Worm (Caenorhabditis elegans) whole organism, L1 larva: ENCODE data around the gene algn-11.

Source experiments
- F16B12.6 ChIP-seq: fragments of 150-350 bp; optimal IDR thresholded peaks from 2 replicates; lab custom pipeline; 2014; ENCODE audit warnings: missing biosample characterization, missing genetic modification characterization
- Y116A8C.19 ChIP-seq: sonication (generic microtip); optimal IDR thresholded peaks from 2 replicates; lab custom pipeline; 2016; ENCODE audit warnings: missing compliant biosample characterization, missing genetic modification characterization, borderline replicate concordance
- aha-1 ChIP-seq: fragments of 150-350 bp; optimal IDR thresholded peaks from 2 replicates; lab custom pipeline; 2014; ENCODE audit warnings: missing biosample characterization, missing genetic modification characterization
- aly-2 ChIP-seq: fragments of 150-350 bp; optimal IDR thresholded peaks from 2 replicates; lab custom pipeline; 2014; ENCODE audit warnings: missing biosample characterization, missing genetic modification characterization
- blmp-1 ChIP-seq: fragments of 150-350 bp; optimal IDR thresholded peaks from 2 replicates; lab custom pipeline; 2014; ENCODE audit warnings: missing biosample characterization, missing genetic modification characterization
- ceh-63 ChIP-seq: fragments of 200-800 bp; sonication (Bioruptor generic); optimal IDR thresholded peaks from 2 replicates; lab custom pipeline; 2018; ENCODE audit warnings: mild to moderate bottlenecking, missing genetic modification characterization, missing compliant biosample characterization
- ceh-8 ChIP-seq: fragments of 200-800 bp; sonication (Bioruptor generic); optimal IDR thresholded peaks from 2 replicates; lab custom pipeline; 2018; ENCODE audit warnings: mild to moderate bottlenecking, missing genetic modification characterization, moderate library complexity, missing compliant biosample characterization
- ces-1 ChIP-seq: fragments of 150-350 bp; optimal IDR thresholded peaks from 2 replicates; lab custom pipeline; 2014; ENCODE audit warnings: missing biosample characterization, missing genetic modification reagents, missing genetic modification characterization
- dsc-1 ChIP-seq: sonication (generic microtip); optimal IDR thresholded peaks from 2 replicates; lab custom pipeline; 2016; ENCODE audit warnings: mild to moderate bottlenecking, missing genetic modification characterization, missing compliant biosample characterization
- efl-1 ChIP-seq, 4 experiments: fragments of 150-350 bp; optimal IDR thresholded peaks in 3 of 4; peaks in 1 of 4; 1 replicate in 1 of 4; 2 replicates in 3 of 4; lab custom pipeline; 2014; ENCODE audit warnings: missing biosample characterization in 2 of 4, missing genetic modification characterization in 2 of 4, missing genetic modification reagents in 2 of 4
- egl-27 ChIP-seq, 2 experiments: fragments of 150-350 bp in 1 of 2; sonication (generic microtip); optimal IDR thresholded peaks; 3 replicates each; lab custom pipeline; 2017 to 2018; ENCODE audit warnings: missing biosample characterization in 2 of 2, missing genetic modification characterization in 2 of 2, missing genetic modification reagents in 2 of 2
- elt-3 ChIP-seq, 6 experiments: fragments of 150-350 bp in 1 of 6; sonication (generic microtip); optimal IDR thresholded peaks; 2 replicates each; lab custom pipeline; 2017 to 2018; ENCODE audit warnings: missing biosample characterization in 6 of 6, missing genetic modification characterization in 6 of 6, inconsistent platforms in 1 of 6
- fkh-10 ChIP-seq: sonication (generic microtip); optimal IDR thresholded peaks from 2 replicates; lab custom pipeline; 2017; ENCODE audit warnings: missing biosample characterization, missing genetic modification reagents, missing genetic modification characterization
- fkh-4 ChIP-seq: sonication (generic microtip); optimal IDR thresholded peaks from 2 replicates; lab custom pipeline; 2016; ENCODE audit warnings: missing compliant biosample characterization, missing genetic modification characterization, borderline replicate concordance
- fkh-8 ChIP-seq: sonication (generic microtip); optimal IDR thresholded peaks from 2 replicates; lab custom pipeline; 2016; ENCODE audit warnings: mild to moderate bottlenecking, missing genetic modification characterization, missing compliant biosample characterization
- fos-1 ChIP-seq: fragments of 150-350 bp; optimal IDR thresholded peaks from 2 replicates; lab custom pipeline; 2014; ENCODE audit warnings: missing biosample characterization, missing genetic modification characterization
- hlh-17 ChIP-seq: fragments of 200-800 bp; sonication (Bioruptor generic); optimal IDR thresholded peaks from 2 replicates; lab custom pipeline; 2018; ENCODE audit warnings: missing genetic modification characterization, mild to moderate bottlenecking, missing compliant biosample characterization, moderate library complexity, borderline replicate concordance
- hpl-2 ChIP-seq: fragments of 150-350 bp; optimal IDR thresholded peaks from 2 replicates; lab custom pipeline; 2014; ENCODE audit warnings: missing biosample characterization, missing genetic modification reagents, missing genetic modification characterization
- irx-1 ChIP-seq: sonication (generic microtip); optimal IDR thresholded peaks from 2 replicates; lab custom pipeline; 2016; ENCODE audit warnings: missing genetic modification characterization, missing compliant biosample characterization
- isw-1 ChIP-seq: fragments of 200-800 bp; sonication (Bioruptor generic); IDR thresholded peaks from 2 replicates; pipeline ENCODE4 v1.3.6; 2022; ENCODE audit warnings: missing genetic modification characterization, missing compliant biosample characterization
- lin-14 ChIP-seq: fragments of 200-800 bp; sonication (Bioruptor generic); optimal IDR thresholded peaks from 2 replicates; lab custom pipeline; 2018; ENCODE audit warnings: mild to moderate bottlenecking, missing genetic modification characterization, moderate library complexity, missing compliant biosample characterization
- lin-35 ChIP-seq, 2 experiments: fragments of 150-350 bp; optimal IDR thresholded peaks; 2 replicates each; lab custom pipeline; 2014; ENCODE audit warnings: missing biosample characterization in 2 of 2, missing genetic modification characterization in 2 of 2, missing genetic modification reagents in 2 of 2
- lsy-2 ChIP-seq, 2 experiments: fragments of 150-350 bp; optimal IDR thresholded peaks; 2 replicates each; lab custom pipeline; 2014; ENCODE audit warnings: missing biosample characterization in 2 of 2, missing genetic modification characterization in 2 of 2
- nhr-19 ChIP-seq: fragments of 200-800 bp; sonication (Bioruptor generic); conservative IDR thresholded peaks from 2 replicates; pipeline ENCODE4 v1.3.6; 2022; ENCODE audit warnings: missing genetic modification characterization, missing compliant biosample characterization
- nhr-20 ChIP-seq: sonication (generic microtip); optimal IDR thresholded peaks from 2 replicates; lab custom pipeline; 2016; ENCODE audit warnings: mild to moderate bottlenecking, missing genetic modification characterization, missing compliant biosample characterization
- nhr-47 ChIP-seq: sonication (generic microtip); optimal IDR thresholded peaks from 2 replicates; lab custom pipeline; 2016; ENCODE audit warnings: mild to moderate bottlenecking, missing genetic modification characterization, moderate library complexity, missing compliant biosample characterization
- nhr-71 ChIP-seq: sonication (generic microtip); optimal IDR thresholded peaks from 2 replicates; lab custom pipeline; 2016; ENCODE audit warnings: mild to moderate bottlenecking, missing genetic modification characterization, moderate library complexity, missing compliant biosample characterization
- nhr-85 ChIP-seq: sonication (generic microtip); peaks from one replicate; lab custom pipeline; 2016; ENCODE audit warnings: missing genetic modification characterization, inconsistent platforms, missing compliant biosample characterization
- nhr-90 ChIP-seq: sonication (generic microtip); optimal IDR thresholded peaks from 2 replicates; lab custom pipeline; 2016; ENCODE audit warnings: mild to moderate bottlenecking, missing genetic modification characterization, missing compliant biosample characterization; ENCODE audit not compliant: poor library complexity
- pag-3 ChIP-seq: sonication (generic microtip); optimal IDR thresholded peaks from 2 replicates; lab custom pipeline; 2017; ENCODE audit warnings: missing genetic modification characterization, mild to moderate bottlenecking, missing compliant biosample characterization, antibody characterized with exemption, borderline replicate concordance; ENCODE audit not compliant: insufficient read depth
- skn-1 ChIP-seq: fragments of 150-350 bp; optimal IDR thresholded peaks from 2 replicates; lab custom pipeline; 2014; ENCODE audit warnings: missing biosample characterization, missing genetic modification characterization
- snu-23 ChIP-seq: sonication (generic microtip); optimal IDR thresholded peaks from 2 replicates; lab custom pipeline; 2016; ENCODE audit warnings: missing genetic modification characterization, missing compliant biosample characterization
- sup-37 ChIP-seq: fragments of 200-800 bp; sonication (Bioruptor generic); optimal IDR thresholded peaks from 2 replicates; lab custom pipeline; 2018; ENCODE audit warnings: mild to moderate bottlenecking, missing genetic modification characterization, missing compliant biosample characterization
- tbx-2 ChIP-seq: sonication (generic microtip); optimal IDR thresholded peaks from 2 replicates; lab custom pipeline; 2016; ENCODE audit warnings: missing genetic modification characterization, missing compliant biosample characterization
- tlp-1 ChIP-seq: fragments of 150-350 bp; optimal IDR thresholded peaks from 2 replicates; lab custom pipeline; 2014; ENCODE audit warnings: missing biosample characterization, missing genetic modification characterization
- unc-130 ChIP-seq: fragments of 150-350 bp; optimal IDR thresholded peaks from 2 replicates; lab custom pipeline; 2017; ENCODE audit warnings: missing biosample characterization, missing genetic modification characterization, inconsistent platforms
- vab-15 ChIP-seq: sonication (generic microtip); optimal IDR thresholded peaks from 2 replicates; lab custom pipeline; 2017; ENCODE audit warnings: missing genotype, mild to moderate bottlenecking, missing genetic modification characterization, missing compliant biosample characterization
- xbp-1 ChIP-seq: sonication (generic microtip); optimal IDR thresholded peaks from 2 replicates; lab custom pipeline; 2016; ENCODE audit warnings: missing genetic modification characterization, missing compliant biosample characterization
- ztf-4 ChIP-seq: fragments of 150-350 bp; optimal IDR thresholded peaks from 2 replicates; lab custom pipeline; 2014; ENCODE audit warnings: missing biosample characterization, missing genetic modification characterization

The algn-11 gene

DNA sequence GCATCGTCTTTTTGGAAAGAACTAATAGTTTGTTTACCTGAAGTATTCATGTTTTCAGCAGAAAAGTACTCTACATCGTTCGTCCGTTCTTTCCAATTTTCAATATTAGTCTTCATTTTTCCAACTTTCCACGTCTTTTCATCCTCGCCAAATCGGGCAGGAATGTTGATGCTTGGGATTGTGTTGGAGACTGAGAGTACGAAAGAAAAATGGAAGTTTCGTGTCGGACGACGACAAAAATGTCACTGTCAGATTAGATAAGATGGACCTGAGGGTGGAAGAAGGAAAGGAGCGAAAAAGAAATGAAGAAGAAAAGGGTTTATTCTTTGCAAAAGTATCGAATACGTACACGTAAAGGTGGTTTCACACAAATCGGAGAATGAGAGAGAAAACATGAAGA, 7.7 kb upstream of the algn-11 start (continued):
- TF ChIP-seq aly-2 = no peak
- TF ChIP-seq fkh-10 = no peak
- no peak for TF ChIP-seq dsc-1
- TF ChIP-seq isw-1 (GFP tag; lab: Robert Waterston, UW) = no peak
- no peak for TF ChIP-seq tlp-1 (tag; lab: Kevin White, UChicago)
- TF ChIP-seq ztf-4 = no peak
- no peak for TF ChIP-seq Y116A8C.19
- TF ChIP-seq irx-1 (tag; lab: Kevin White, UChicago) = no peak
- no peak for TF ChIP-seq skn-1 (tag; lab: Kevin White, UChicago)
- no peak for TF ChIP-seq ceh-63
- TF ChIP-seq pag-3 (tag; lab: Kevin White, UChicago) = no peak
- no peak for TF ChIP-seq efl-1 (optimal IDR thresholded peaks at IDR 0.05; lab: Kevin White, UChicago)
- TF ChIP-seq efl-1 (GFP tag; optimal IDR thresholded peaks at IDR 0.05 in 1 of 2; lab: Kevin White, UChicago) = peak in 1 of 2 experiments; percentile 85
- no peak for TF ChIP-seq fkh-8 (tag; lab: Kevin White, UChicago)
- TF ChIP-seq ces-1 = no peak
- no peak for TF ChIP-seq fkh-4 (tag; lab: Kevin White, UChicago)
- TF ChIP-seq snu-23 (GFP tag; lab: Kevin White, UChicago) = peak; percentile 14
- TF ChIP-seq aha-1 = no peak
- TF ChIP-seq nhr-19 (GFP tag; lab: Robert Waterston, UW) = no peak
- peak; percentile 54 for TF ChIP-seq lin-14
- no peak for TF ChIP-seq nhr-47 (tag; lab: Kevin White, UChicago)
- peak in 4 of 6 experiments; percentile 17 to 89 (median 46) for TF ChIP-seq elt-3 (tag; optimal IDR thresholded peaks at IDR 0.05; lab: Kevin White, UChicago)
- no peak for TF ChIP-seq egl-27 (tag; optimal IDR thresholded peaks at IDR 0.05; lab: Kevin White, UChicago)
- no peak for TF ChIP-seq hlh-17 (GFP tag; lab: Kevin White, UChicago)
- no peak for TF ChIP-seq tbx-2
- TF ChIP-seq vab-15 = no peak
- peak; percentile 81 for TF ChIP-seq blmp-1 (tag; lab: Kevin White, UChicago)
- no peak for TF ChIP-seq hpl-2 (GFP tag; lab: Kevin White, UChicago)
- TF ChIP-seq sup-37 (GFP tag; lab: Kevin White, UChicago) = no peak
- peak; percentile 2 to 32 for TF ChIP-seq lsy-2 (tag; optimal IDR thresholded peaks at IDR 0.05; lab: Kevin White, UChicago)
- TF ChIP-seq ceh-8 (GFP tag; lab: Kevin White, UChicago) = no peak

- peak; percentile 95 for TF ChIP-seq nhr-85 (tag; lab: Kevin White, UChicago)
- peak; percentile 23 for TF ChIP-seq vab-15
- peak in 1 of 2 experiments; percentile 33 for TF ChIP-seq lsy-2 (tag; optimal IDR thresholded peaks at IDR 0.05; lab: Kevin White, UChicago)
- peak; percentile 11 for TF ChIP-seq tbx-2
- TF ChIP-seq nhr-47 (tag; lab: Kevin White, UChicago) = no peak
- TF ChIP-seq blmp-1 (tag; lab: Kevin White, UChicago) = peak; percentile 79
- TF ChIP-seq nhr-71 = peak; percentile 42
- peak; percentile 37 for TF ChIP-seq nhr-90
- peak; percentile 27 for TF ChIP-seq snu-23 (GFP tag; lab: Kevin White, UChicago)
- no peak for TF ChIP-seq fos-1 (tag; lab: Kevin White, UChicago)
- TF ChIP-seq nhr-20 (tag; lab: Kevin White, UChicago) = peak; percentile 62
- TF ChIP-seq elt-3 (tag; optimal IDR thresholded peaks at IDR 0.05; lab: Kevin White, UChicago) = peak in 3 of 6 experiments; percentile 58 to 71 (median 65)
- no peak for TF ChIP-seq F16B12.6
- TF ChIP-seq nhr-19 (GFP tag; lab: Robert Waterston, UW) = peak; percentile 21; the same call in 1 of the 2 replicates
- no peak for TF ChIP-seq xbp-1 (tag; lab: Kevin White, UChicago)
- no peak for TF ChIP-seq efl-1 (optimal IDR thresholded peaks at IDR 0.05; lab: Kevin White, UChicago)
- TF ChIP-seq efl-1 (GFP tag; optimal IDR thresholded peaks at IDR 0.05 in 1 of 2; lab: Kevin White, UChicago) = peak in 1 of 2 experiments; percentile 79
- TF ChIP-seq lin-14 = peak; percentile 60
- peak; percentile 17 for TF ChIP-seq unc-130 (tag; lab: Kevin White, UChicago)
- TF ChIP-seq lin-35 (GFP tag; optimal IDR thresholded peaks at IDR 0.05; lab: Kevin White, UChicago) = peak in 1 of 2 experiments; percentile 34
These were observed 6.8 kb upstream of the algn-11 start for ce11 chrIII:7297045-7297680.
